Fruit fly (Drosophila melanogaster) S2 (cell line): ENCODE results near the gene CG14990.

ENCODE experiments used
- CG8478 ChIP-seq: fragments of >200 bp; optimal IDR thresholded peaks from 2 replicates; lab custom pipeline; 2018
- CTCF ChIP-seq, 2 experiments: fragments of >200 bp; optimal IDR thresholded peaks; 2 replicates each; lab custom pipeline; 2018

DNA sequence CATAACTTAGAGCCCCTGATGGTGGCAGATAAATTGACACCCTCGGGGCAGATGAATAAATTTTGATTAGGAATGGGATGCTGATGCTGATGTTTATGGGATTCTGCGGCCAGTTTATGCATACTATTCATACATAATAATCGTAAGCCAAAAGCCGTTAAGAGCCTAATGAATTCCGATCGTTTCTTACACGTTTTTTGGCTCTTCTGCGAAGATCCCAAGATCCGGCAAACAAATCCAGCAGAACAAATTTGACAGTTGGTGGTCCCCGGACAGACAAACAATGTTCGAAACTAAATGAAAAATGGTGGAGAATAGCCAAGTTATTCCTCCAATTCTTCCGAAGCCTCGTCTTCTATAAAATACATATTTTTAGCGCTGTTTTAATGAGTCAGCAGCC lies 24.5 kb downstream of the CG14990 start:
- TF ChIP-seq CG8478 (lab: Kevin White, UChicago) (no peak), CTCF (optimal IDR thresholded peaks at IDR 0.05; lab: Kevin White, UChicago) (no peak)
